Fruit fly (Drosophila melanogaster): Measurements from ENCODE around the gene Boh2.
A peak's percentile ranks its signal among the peaks of the same experiment; 100 is the strongest.

Boh2 gene

dm6 chr2L:11130151-11131008 is 48.5 kb upstream of the Boh2 start, which contains the start of the genes RfC38 and CG4751 (continued):
- TF ChIP-seq CG17361 (GFP tag; IDR thresholded peaks at IDR 0.05) (no peak), CG1233 (GFP tag; optimal IDR thresholded peaks at IDR 0.05) (no peak), inv (GFP tag; IDR thresholded peaks at IDR 0.05; ENCODE audit: partially characterized antibody) (peak; percentile 50; the same call in 1 of the 2 replicates), Poxn (GFP tag; IDR thresholded peaks at IDR 0.05) (no peak), Hand (GFP tag; optimal IDR thresholded peaks at IDR 0.05) (no peak), pfk (GFP tag; optimal IDR thresholded peaks at IDR 0.05) (no peak), CG10431 (GFP tag; optimal IDR thresholded peaks at IDR 0.05) (no peak), ash1 (GFP tag; optimal IDR thresholded peaks at IDR 0.05) (no peak), NK7.1 (GFP tag; optimal IDR thresholded peaks at IDR 0.05) (no peak), Elba2 (GFP tag; optimal IDR thresholded peaks at IDR 0.05) (no peak), Side (GFP tag; optimal IDR thresholded peaks at IDR 0.05) (no peak), CG32532 (GFP tag; IDR thresholded peaks at IDR 0.05) (no peak), Mad (GFP tag; optimal IDR thresholded peaks at IDR 0.05) (no peak), D19A (tag; optimal IDR thresholded peaks at IDR 0.05) (no peak), CG9932 (GFP tag; IDR thresholded peaks at IDR 0.05) (0 out of 2 replicates have a peak, but pooled peaks have one; percentile 13), Ssrp (tag; optimal IDR thresholded peaks at IDR 0.05) (no peak), Doc3 (GFP tag; IDR thresholded peaks at IDR 0.05; ENCODE audit: partially characterized antibody) (peak; percentile 73), ERR (GFP tag; optimal IDR thresholded peaks at IDR 0.05) (no peak), schlank (tag; optimal IDR thresholded peaks at IDR 0.05) (no peak), pzg (GFP tag; optimal IDR thresholded peaks at IDR 0.05) (peak; percentile 79), vvl (GFP tag; IDR thresholded peaks at IDR 0.05) (no peak), zfh1 (GFP tag; IDR thresholded peaks at IDR 0.05) (no peak), Hsf (GFP tag; optimal IDR thresholded peaks at IDR 0.05) (no peak), crp (GFP tag; optimal IDR thresholded peaks at IDR 0.05) (no peak), grn (GFP tag; optimal IDR thresholded peaks at IDR 0.05) (no peak), Asciz (GFP tag; optimal IDR thresholded peaks at IDR 0.05) (no peak), en (GFP tag; optimal IDR thresholded peaks at IDR 0.05) (no peak), Dip3 (GFP tag; optimal IDR thresholded peaks at IDR 0.05) (no peak), CG9876 (GFP tag; optimal IDR thresholded peaks at IDR 0.05) (no peak), gem (tag; optimal IDR thresholded peaks at IDR 0.05) (no peak), cg (GFP tag; optimal IDR thresholded peaks at IDR 0.05) (no peak), amos (GFP tag; IDR thresholded peaks at IDR 0.05; ENCODE audit: partially characterized antibody) (peak; percentile 65), twi (tag; optimal IDR thresholded peaks at IDR 0.05) (no peak), CG14710 (tag; optimal IDR thresholded peaks at IDR 0.05) (peak; percentile 65), HLH4C (GFP tag; IDR thresholded peaks at IDR 0.05; ENCODE audit: partially characterized antibody) (peak; percentile 67), fd64A (GFP tag; optimal IDR thresholded peaks at IDR 0.05) (no peak), Abd-B (GFP tag; optimal IDR thresholded peaks at IDR 0.05) (peak; percentile 31), CHES-1-like (GFP tag; optimal IDR thresholded peaks at IDR 0.05) (peak; percentile 46), slp2 (GFP tag; optimal IDR thresholded peaks at IDR 0.05) (no peak), CG9437 (GFP tag; optimal IDR thresholded peaks at IDR 0.05) (no peak), Rfx (GFP tag; IDR thresholded peaks at IDR 0.05) (no peak; the same call in 1 of the 2 replicates), CG1024 (GFP tag; IDR thresholded peaks at IDR 0.05) (no peak), CG7357 (GFP tag; IDR thresholded peaks at IDR 0.05) (no peak), phol (tag; optimal IDR thresholded peaks at IDR 0.05) (peak; percentile 39), CG3281 (GFP tag; optimal IDR thresholded peaks at IDR 0.05) (no peak), CG31441 (GFP tag; IDR thresholded peaks at IDR 0.05) (no peak), CG7987 (GFP tag; optimal IDR thresholded peaks at IDR 0.05) (no peak), CG30020 (tag; optimal IDR thresholded peaks at IDR 0.05) (peak; percentile 29), scrt (GFP tag; optimal IDR thresholded peaks at IDR 0.05) (no peak)

All from whole organism, embryonic.